Worm (Caenorhabditis elegans): ENCODE results near the gene hot-3.

Gene hot-3

DNA sequence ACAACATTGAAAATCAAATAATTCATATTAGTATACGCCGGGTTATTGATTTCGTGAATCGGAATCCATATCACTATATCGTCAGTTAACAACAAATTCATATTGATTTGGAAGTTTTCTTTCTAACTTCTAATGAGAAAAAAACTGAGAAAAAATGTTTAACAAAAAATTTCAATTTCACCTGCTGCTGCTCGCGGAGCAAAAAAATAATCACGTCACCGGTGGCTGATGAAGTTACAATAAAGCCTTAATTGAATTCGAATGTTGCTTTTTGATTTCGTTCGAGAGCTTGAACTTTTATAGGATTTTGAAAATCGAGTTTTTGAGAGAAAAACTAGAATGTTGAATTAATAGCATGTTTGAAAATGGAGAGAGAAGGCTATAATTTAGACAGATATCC lies 37.1 kb upstream of the hot-3 start, which contains the start of gene sre-43:
sre-43 (minus strand) TSS at position 101 of the 400 bp plus-strand sequence.
- no peak for TF ChIP-seq aly-1 (tag; optimal IDR thresholded peaks at IDR 0.05)
- no peak for TF ChIP-seq tbx-37 (GFP tag; conservative IDR thresholded peaks at IDR 0.05)
- TF ChIP-seq tra-4 (tag; optimal IDR thresholded peaks at IDR 0.05), result no peak

ce11 chrII:13966242-13966641 lies 34.4 kb upstream of the hot-3 start, which contains the start of gene W07G1.7:
TSS of gene W07G1.7 (minus strand) at chrII:13966342.
- no peak for TF ChIP-seq ama-1 (optimal IDR thresholded peaks at IDR 0.05)
- TF ChIP-seq scrt-1 (GFP tag; IDR thresholded peaks at IDR 0.05), result no peak
- TF ChIP-seq hnd-1 (tag; optimal IDR thresholded peaks at IDR 0.05), result no peak
- TF ChIP-seq tbx-37 (GFP tag; conservative IDR thresholded peaks at IDR 0.05), result no peak
- no peak for TF ChIP-seq pes-1 (GFP tag; IDR thresholded peaks at IDR 0.05)
- TF ChIP-seq F13C5.2 (tag; optimal IDR thresholded peaks at IDR 0.05), result no peak
- no peak for TF ChIP-seq tbx-11 (GFP tag; IDR thresholded peaks at IDR 0.05)
- no peak for TF ChIP-seq ets-7 (tag; optimal IDR thresholded peaks at IDR 0.05)
- no peak for TF ChIP-seq ceh-36 (tag; optimal IDR thresholded peaks at IDR 0.05)
- TF ChIP-seq sea-1 (GFP tag; conservative IDR thresholded peaks at IDR 0.05), result no peak
- no peak for TF ChIP-seq flt-1 (GFP tag; IDR thresholded peaks at IDR 0.05)
- TF ChIP-seq hmg-4 (GFP tag; optimal IDR thresholded peaks at IDR 0.05), result no peak
- TF ChIP-seq B0310.2 (tag; optimal IDR thresholded peaks at IDR 0.05), result no peak
- no peak for TF ChIP-seq aly-1 (tag; optimal IDR thresholded peaks at IDR 0.05)
- TF ChIP-seq ceh-13 (GFP tag; optimal IDR thresholded peaks at IDR 0.05), result no peak
- TF ChIP-seq tra-4 (tag; optimal IDR thresholded peaks at IDR 0.05), result no peak
- no peak for TF ChIP-seq hmbx-1 (tag; optimal IDR thresholded peaks at IDR 0.05)

- TF ChIP-seq tra-4 (tag; optimal IDR thresholded peaks at IDR 0.05) (no peak), hmg-4 (GFP tag; optimal IDR thresholded peaks at IDR 0.05) (no peak), sea-1 (GFP tag; conservative IDR thresholded peaks at IDR 0.05) (no peak), B0310.2 (tag; optimal IDR thresholded peaks at IDR 0.05) (no peak), pes-1 (GFP tag; IDR thresholded peaks at IDR 0.05) (no peak), ets-7 (tag; optimal IDR thresholded peaks at IDR 0.05) (no peak), scrt-1 (GFP tag; IDR thresholded peaks at IDR 0.05) (no peak), flt-1 (GFP tag; IDR thresholded peaks at IDR 0.05) (no peak), tbx-37 (GFP tag; conservative IDR thresholded peaks at IDR 0.05) (no peak), hnd-1 (tag; optimal IDR thresholded peaks at IDR 0.05) (no peak), hmbx-1 (tag; optimal IDR thresholded peaks at IDR 0.05) (no peak), aly-1 (tag; optimal IDR thresholded peaks at IDR 0.05) (no peak), ceh-13 (GFP tag; optimal IDR thresholded peaks at IDR 0.05) (no peak), ama-1 (optimal IDR thresholded peaks at IDR 0.05) (no peak), tbx-11 (GFP tag; IDR thresholded peaks at IDR 0.05) (no peak)
Measured at ce11 chrII:13964325-13964724, 32.5 kb upstream of the hot-3 start.

ce11 chrII:13962319-13962718 lies 30.5 kb upstream of the hot-3 start, which contains the start of gene rpi-1:
TSS of gene rpi-1 (minus strand) at chrII:13962419.
- TF ChIP-seq flt-1 (GFP tag; IDR thresholded peaks at IDR 0.05) (no peak), tbx-37 (GFP tag; conservative IDR thresholded peaks at IDR 0.05) (no peak), ama-1 (optimal IDR thresholded peaks at IDR 0.05) (no peak), hmg-4 (GFP tag; optimal IDR thresholded peaks at IDR 0.05) (no peak), hnd-1 (tag; optimal IDR thresholded peaks at IDR 0.05) (no peak), ceh-13 (GFP tag; optimal IDR thresholded peaks at IDR 0.05) (no peak), sea-1 (GFP tag; conservative IDR thresholded peaks at IDR 0.05) (no peak), scrt-1 (GFP tag; IDR thresholded peaks at IDR 0.05) (no peak), hmbx-1 (tag; optimal IDR thresholded peaks at IDR 0.05) (no peak), tbx-11 (GFP tag; IDR thresholded peaks at IDR 0.05) (no peak), pes-1 (GFP tag; IDR thresholded peaks at IDR 0.05) (no peak), B0310.2 (tag; optimal IDR thresholded peaks at IDR 0.05) (no peak), aly-1 (tag; optimal IDR thresholded peaks at IDR 0.05) (no peak), tra-4 (tag; optimal IDR thresholded peaks at IDR 0.05) (no peak), ets-7 (tag; optimal IDR thresholded peaks at IDR 0.05) (no peak), F13C5.2 (tag; optimal IDR thresholded peaks at IDR 0.05) (no peak), ceh-36 (tag; optimal IDR thresholded peaks at IDR 0.05) (no peak)

- no peak for TF ChIP-seq ets-7 (tag; optimal IDR thresholded peaks at IDR 0.05)
- no peak for TF ChIP-seq hmg-4 (GFP tag; optimal IDR thresholded peaks at IDR 0.05)
- no peak for TF ChIP-seq hmbx-1 (tag; optimal IDR thresholded peaks at IDR 0.05)
- no peak for TF ChIP-seq scrt-1 (GFP tag; IDR thresholded peaks at IDR 0.05)
- no peak for TF ChIP-seq tbx-37 (GFP tag; conservative IDR thresholded peaks at IDR 0.05)
- no peak for TF ChIP-seq pes-1 (GFP tag; IDR thresholded peaks at IDR 0.05)
- TF ChIP-seq ceh-36 (tag; optimal IDR thresholded peaks at IDR 0.05), result no peak
- TF ChIP-seq B0310.2 (tag; optimal IDR thresholded peaks at IDR 0.05), result no peak
- TF ChIP-seq aly-1 (tag; optimal IDR thresholded peaks at IDR 0.05), result no peak
- no peak for TF ChIP-seq tbx-11 (GFP tag; IDR thresholded peaks at IDR 0.05)
- TF ChIP-seq sea-1 (GFP tag; conservative IDR thresholded peaks at IDR 0.05), result no peak
- TF ChIP-seq F13C5.2 (tag; optimal IDR thresholded peaks at IDR 0.05), result no peak
- no peak for TF ChIP-seq tra-4 (tag; optimal IDR thresholded peaks at IDR 0.05)
- TF ChIP-seq ceh-13 (GFP tag; optimal IDR thresholded peaks at IDR 0.05), result no peak
- no peak for TF ChIP-seq ama-1 (optimal IDR thresholded peaks at IDR 0.05)
- no peak for TF ChIP-seq hnd-1 (tag; optimal IDR thresholded peaks at IDR 0.05)
Measured at ce11 chrII:13961567-13961966, 29.7 kb upstream of the hot-3 start.

ce11 chrII:13958359-13958758 lies 26.5 kb upstream of the hot-3 start:
- no peak for TF ChIP-seq B0310.2 (tag; optimal IDR thresholded peaks at IDR 0.05)
- no peak for TF ChIP-seq hmg-4 (GFP tag; optimal IDR thresholded peaks at IDR 0.05)
- no peak for TF ChIP-seq F13C5.2 (tag; optimal IDR thresholded peaks at IDR 0.05)
- no peak for TF ChIP-seq flt-1 (GFP tag; IDR thresholded peaks at IDR 0.05)
- no peak for TF ChIP-seq tbx-37 (GFP tag; conservative IDR thresholded peaks at IDR 0.05)
- TF ChIP-seq sea-1 (GFP tag; conservative IDR thresholded peaks at IDR 0.05), result no peak
- TF ChIP-seq tra-4 (tag; optimal IDR thresholded peaks at IDR 0.05), result no peak
- no peak for TF ChIP-seq hnd-1 (tag; optimal IDR thresholded peaks at IDR 0.05)
- TF ChIP-seq ceh-36 (tag; optimal IDR thresholded peaks at IDR 0.05), result no peak

DNA sequence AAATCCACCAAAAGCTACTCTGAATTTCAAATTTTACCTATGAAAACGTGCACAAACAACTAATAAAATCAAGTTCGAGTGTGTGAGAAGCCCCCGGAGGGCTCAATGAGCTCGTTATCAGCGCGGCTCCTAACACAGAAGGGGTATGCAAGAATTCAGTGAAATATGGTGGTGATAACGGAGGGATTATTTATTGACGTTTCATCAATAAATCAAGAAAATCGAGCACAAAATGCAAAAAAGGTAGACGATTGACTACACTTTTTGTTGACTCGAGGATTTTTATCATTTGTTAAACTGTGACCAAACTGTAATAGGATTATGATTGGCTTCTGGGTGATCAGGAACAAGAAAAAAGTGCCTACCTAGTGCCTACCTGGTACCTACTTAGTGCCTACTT lies 25.6 kb upstream of the hot-3 start, which contains the start of gene zip-3:
zip-3 (minus strand) TSS at position 21 of the 400 bp plus-strand sequence.
- TF ChIP-seq ama-1 (optimal IDR thresholded peaks at IDR 0.05) (no peak), pes-1 (GFP tag; IDR thresholded peaks at IDR 0.05) (no peak), sea-1 (GFP tag; conservative IDR thresholded peaks at IDR 0.05) (no peak), B0310.2 (tag; optimal IDR thresholded peaks at IDR 0.05) (no peak), tbx-37 (GFP tag; conservative IDR thresholded peaks at IDR 0.05) (no peak)

All from whole organism, early embryonic.